Worm (Caenorhabditis elegans): ENCODE results near the gene scyl-1.

ce11 chrV:13075432-13075831 is 33.9 kb upstream of the scyl-1 start:
- TF ChIP-seq lsy-2 (tag; optimal IDR thresholded peaks at IDR 0.05) (no peak), ztf-11 (tag; optimal IDR thresholded peaks at IDR 0.05) (no peak), nhr-6 (tag; optimal IDR thresholded peaks at IDR 0.05) (no peak)

All from whole organism, L2 larva.